Fruit fly (Drosophila melanogaster): ENCODE data around the gene Or65c.

DNA sequence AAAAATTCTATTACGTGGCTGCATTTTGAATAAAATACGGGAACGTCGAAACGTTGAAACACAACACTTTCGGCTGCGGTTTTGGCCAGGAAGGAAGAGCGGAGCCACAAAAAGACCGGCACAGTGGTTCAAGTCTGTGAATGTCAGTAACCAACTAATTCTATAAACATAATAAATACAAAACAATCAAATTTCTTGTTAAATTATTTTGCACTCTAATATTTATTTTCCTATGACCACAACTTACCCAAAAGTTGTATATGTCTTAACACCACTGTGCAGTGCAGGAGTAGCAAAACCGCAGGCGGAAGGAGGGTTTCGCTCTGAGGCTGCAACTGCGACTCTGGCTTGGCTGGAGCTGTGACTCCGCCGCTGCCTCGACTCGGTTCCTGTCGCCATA, 36.2 kb downstream of the Or65c start:
- TF ChIP-seq insv (optimal IDR thresholded peaks at IDR 0.05) = no peak
- no peak for TF ChIP-seq psq (optimal IDR thresholded peaks at IDR 0.05)
- TF ChIP-seq ttk (optimal IDR thresholded peaks at IDR 0.05) = no peak
- no peak for TF ChIP-seq Myc (optimal IDR thresholded peaks at IDR 0.05)
